Worm (Caenorhabditis elegans): ENCODE measurements around the gene nlp-58.

Gene nlp-58

DNA sequence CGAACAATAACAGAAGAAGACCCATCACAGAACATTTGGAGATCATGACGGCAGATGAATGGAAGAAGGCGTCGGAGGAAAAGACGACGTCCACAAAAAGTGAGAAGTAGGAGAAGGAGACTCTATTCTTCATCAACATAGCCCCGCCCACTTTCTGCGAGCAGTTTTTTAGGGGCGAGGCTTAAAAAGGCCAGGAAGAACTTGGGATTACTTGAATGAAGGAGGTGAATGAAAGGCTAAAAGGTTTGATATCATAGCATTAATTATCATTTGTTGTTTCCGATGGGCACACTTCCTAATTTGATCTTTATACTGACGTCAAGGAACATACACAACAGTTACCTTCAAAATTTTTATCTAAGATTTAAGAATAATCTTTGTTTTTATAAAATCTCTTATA is at the start of gene nlp-58:
Gene nlp-58, minus strand, starts transcription at position 101 of the 400 bp plus-strand sequence.
- TF ChIP-seq hmg-4 (GFP tag; optimal IDR thresholded peaks at IDR 0.05) (no peak), ceh-36 (tag; optimal IDR thresholded peaks at IDR 0.05) (no peak), B0310.2 (tag; optimal IDR thresholded peaks at IDR 0.05) (no peak), ets-7 (tag; optimal IDR thresholded peaks at IDR 0.05) (no peak), tbx-37 (GFP tag; conservative IDR thresholded peaks at IDR 0.05) (no peak), hmbx-1 (tag; optimal IDR thresholded peaks at IDR 0.05) (no peak), tra-4 (tag; optimal IDR thresholded peaks at IDR 0.05) (no peak), ceh-13 (GFP tag; optimal IDR thresholded peaks at IDR 0.05) (no peak), pes-1 (GFP tag; IDR thresholded peaks at IDR 0.05) (no peak), aly-1 (tag; optimal IDR thresholded peaks at IDR 0.05) (no peak)

DNA sequence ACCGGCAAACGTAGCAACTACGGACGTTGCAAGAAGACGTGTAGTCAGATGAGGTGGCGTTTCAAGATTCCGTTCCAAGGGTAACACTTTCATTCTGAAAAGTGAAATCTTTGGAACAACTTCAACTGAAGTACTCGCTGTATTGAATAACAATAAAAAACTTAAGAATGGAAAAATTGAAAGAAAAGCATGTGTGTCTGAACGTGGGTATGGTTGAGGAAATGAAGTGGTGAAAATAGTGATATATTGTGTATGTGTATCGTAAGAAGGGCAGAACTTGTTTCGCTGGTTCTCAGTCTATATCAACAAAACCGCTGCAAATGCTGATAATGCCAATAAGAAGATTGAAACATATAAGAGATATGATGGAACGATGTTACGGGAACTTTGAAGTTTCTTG is 47.1 kb upstream of the nlp-58 start, which contains the start of gene K08H10.6:
Gene K08H10.6, minus strand, starts transcription at position 101 of the 400 bp plus-strand sequence.
- no peak for TF ChIP-seq ama-1 (optimal IDR thresholded peaks at IDR 0.05)
- TF ChIP-seq ceh-36 (tag; optimal IDR thresholded peaks at IDR 0.05): no peak
- no peak for TF ChIP-seq hmg-4 (GFP tag; optimal IDR thresholded peaks at IDR 0.05)
- no peak for TF ChIP-seq hmbx-1 (tag; optimal IDR thresholded peaks at IDR 0.05)
- TF ChIP-seq scrt-1 (GFP tag; IDR thresholded peaks at IDR 0.05): no peak
- TF ChIP-seq F13C5.2 (tag; optimal IDR thresholded peaks at IDR 0.05): no peak
- no peak for TF ChIP-seq hnd-1 (tag; optimal IDR thresholded peaks at IDR 0.05)
- TF ChIP-seq tbx-11 (GFP tag; IDR thresholded peaks at IDR 0.05): no peak
- TF ChIP-seq flt-1 (GFP tag; IDR thresholded peaks at IDR 0.05): no peak
- TF ChIP-seq ets-7 (tag; optimal IDR thresholded peaks at IDR 0.05): no peak

DNA sequence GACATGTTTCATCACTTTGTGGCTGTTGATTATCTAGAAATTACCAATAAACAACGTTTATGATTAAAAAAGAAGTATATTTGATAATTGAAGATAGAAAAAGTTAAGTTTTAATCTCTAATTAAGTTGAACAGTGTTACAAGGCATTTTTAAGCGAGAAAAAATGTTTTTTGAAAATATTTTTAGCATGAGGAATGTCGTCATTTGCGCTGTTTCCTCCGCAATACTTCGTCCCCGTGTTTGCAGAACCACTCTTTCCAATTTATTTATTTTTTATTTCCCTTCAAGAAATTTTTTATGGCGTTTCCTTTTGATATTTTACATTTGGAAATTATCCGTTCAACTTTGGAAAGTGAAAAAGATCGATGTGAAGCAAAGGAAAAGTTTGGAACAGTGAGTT is 42.9 kb upstream of the nlp-58 start, which contains the start of the genes rde-1 and trpp-6:
Gene rde-1, minus strand, starts transcription at position 33 of the 400 bp plus-strand sequence.
Gene trpp-6, plus strand, starts transcription at position 286 of the 400 bp plus-strand sequence.
- TF ChIP-seq flt-1 (GFP tag; IDR thresholded peaks at IDR 0.05) (no peak), tbx-11 (GFP tag; IDR thresholded peaks at IDR 0.05) (no peak), hnd-1 (tag; optimal IDR thresholded peaks at IDR 0.05) (no peak), sea-1 (GFP tag; conservative IDR thresholded peaks at IDR 0.05) (no peak), tbx-37 (GFP tag; conservative IDR thresholded peaks at IDR 0.05) (no peak), F13C5.2 (tag; optimal IDR thresholded peaks at IDR 0.05) (no peak), hmbx-1 (tag; optimal IDR thresholded peaks at IDR 0.05) (no peak), ama-1 (optimal IDR thresholded peaks at IDR 0.05) (no peak), tra-4 (tag; optimal IDR thresholded peaks at IDR 0.05) (no peak), scrt-1 (GFP tag; IDR thresholded peaks at IDR 0.05) (no peak), hmg-4 (GFP tag; optimal IDR thresholded peaks at IDR 0.05) (no peak), B0310.2 (tag; optimal IDR thresholded peaks at IDR 0.05) (no peak), ceh-36 (tag; optimal IDR thresholded peaks at IDR 0.05) (no peak), aly-1 (tag; optimal IDR thresholded peaks at IDR 0.05) (no peak)

DNA sequence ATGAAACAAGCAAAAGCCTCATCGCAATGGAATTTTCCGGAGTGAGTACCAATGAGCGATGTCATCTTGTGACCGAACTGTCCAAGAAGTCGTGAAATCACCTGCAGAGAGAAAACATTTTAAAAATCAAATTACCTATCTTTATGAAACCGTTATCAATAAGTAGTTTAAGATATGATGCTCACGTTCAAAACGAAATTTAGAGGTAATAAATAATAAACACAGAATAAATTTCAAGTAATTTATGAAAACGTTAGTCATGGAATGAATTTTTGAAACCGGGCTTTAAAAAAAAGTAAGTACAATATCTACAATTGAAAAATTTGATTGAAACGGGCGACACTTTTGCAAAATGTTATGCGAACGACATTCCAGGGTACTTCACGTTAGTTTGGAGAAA is 38.9 kb upstream of the nlp-58 start, which contains the start of gene C27H6.8:
Gene C27H6.8, minus strand, starts transcription at position 101 of the 400 bp plus-strand sequence.
- TF ChIP-seq ceh-13 (GFP tag; optimal IDR thresholded peaks at IDR 0.05) (no peak), ceh-36 (tag; optimal IDR thresholded peaks at IDR 0.05) (no peak), flt-1 (GFP tag; IDR thresholded peaks at IDR 0.05) (no peak)

DNA sequence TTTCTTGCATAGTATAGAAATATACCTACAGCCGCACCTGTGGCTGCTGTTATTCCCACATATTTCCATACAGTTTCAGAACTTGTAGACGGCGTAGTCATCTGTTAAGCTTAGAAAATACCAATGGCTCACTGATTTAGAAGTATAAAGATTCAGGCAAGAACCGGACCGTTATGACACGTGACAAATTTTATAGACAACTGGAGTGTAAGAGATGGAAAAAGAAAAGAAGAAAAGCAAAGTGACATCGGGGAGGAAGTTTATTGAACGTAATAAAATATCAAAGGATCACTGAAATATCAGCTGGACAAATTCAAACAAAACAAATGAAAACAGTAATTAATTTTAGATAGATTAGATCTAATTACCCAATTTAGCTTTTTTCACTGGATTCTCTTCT is 37.4 kb upstream of the nlp-58 start, which contains the start of gene rmd-2:
Gene rmd-2, minus strand, starts transcription at position 101 of the 400 bp plus-strand sequence.
- TF ChIP-seq ceh-36 (tag; optimal IDR thresholded peaks at IDR 0.05) (no peak), hmbx-1 (tag; optimal IDR thresholded peaks at IDR 0.05) (no peak), tbx-11 (GFP tag; IDR thresholded peaks at IDR 0.05) (no peak), hmg-4 (GFP tag; optimal IDR thresholded peaks at IDR 0.05) (no peak), ama-1 (optimal IDR thresholded peaks at IDR 0.05) (no peak), sea-1 (GFP tag; conservative IDR thresholded peaks at IDR 0.05) (no peak), ets-7 (tag; optimal IDR thresholded peaks at IDR 0.05) (no peak), B0310.2 (tag; optimal IDR thresholded peaks at IDR 0.05) (no peak)

DNA sequence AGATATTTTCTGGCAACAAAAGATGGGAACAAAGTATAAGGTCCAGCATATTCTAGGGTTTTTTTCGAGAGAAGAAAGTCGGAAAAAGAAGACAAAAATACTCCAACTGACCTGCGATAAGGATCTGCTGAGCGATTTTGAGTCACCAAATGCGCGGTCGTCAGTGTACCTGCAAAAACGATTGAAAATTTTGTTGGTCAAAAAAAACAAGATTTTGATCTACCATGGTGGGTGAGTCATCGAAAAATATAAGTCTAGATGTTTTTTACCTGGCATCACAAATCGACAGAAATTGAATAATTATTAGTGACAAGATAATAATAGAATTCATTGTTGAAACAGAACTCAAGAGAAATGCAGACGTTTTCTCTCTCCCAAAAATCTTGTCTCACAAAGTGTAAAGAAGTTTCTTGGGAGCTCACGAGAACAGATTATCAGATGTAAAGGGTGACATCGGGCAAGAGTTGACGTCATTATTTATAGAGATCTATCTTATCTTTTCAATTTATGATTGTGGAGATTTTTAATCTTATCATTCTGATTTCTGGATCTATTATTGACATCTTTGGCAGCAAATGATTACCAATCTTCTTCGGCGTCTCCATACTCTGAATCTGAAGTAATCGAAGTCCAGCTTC is 36.6 kb upstream of the nlp-58 start:
- TF ChIP-seq ceh-13 (GFP tag; optimal IDR thresholded peaks at IDR 0.05) (no peak), tbx-11 (GFP tag; IDR thresholded peaks at IDR 0.05) (no peak), hmg-4 (GFP tag; optimal IDR thresholded peaks at IDR 0.05) (no peak), F13C5.2 (tag; optimal IDR thresholded peaks at IDR 0.05) (no peak), hnd-1 (tag; optimal IDR thresholded peaks at IDR 0.05) (no peak), tbx-37 (GFP tag; conservative IDR thresholded peaks at IDR 0.05) (no peak), ets-7 (tag; optimal IDR thresholded peaks at IDR 0.05) (no peak), ama-1 (optimal IDR thresholded peaks at IDR 0.05) (no peak), B0310.2 (tag; optimal IDR thresholded peaks at IDR 0.05) (no peak), tra-4 (tag; optimal IDR thresholded peaks at IDR 0.05) (no peak), flt-1 (GFP tag; IDR thresholded peaks at IDR 0.05) (no peak), ceh-36 (tag; optimal IDR thresholded peaks at IDR 0.05) (no peak), aly-1 (tag; optimal IDR thresholded peaks at IDR 0.05) (no peak), hmbx-1 (tag; optimal IDR thresholded peaks at IDR 0.05) (no peak)

DNA sequence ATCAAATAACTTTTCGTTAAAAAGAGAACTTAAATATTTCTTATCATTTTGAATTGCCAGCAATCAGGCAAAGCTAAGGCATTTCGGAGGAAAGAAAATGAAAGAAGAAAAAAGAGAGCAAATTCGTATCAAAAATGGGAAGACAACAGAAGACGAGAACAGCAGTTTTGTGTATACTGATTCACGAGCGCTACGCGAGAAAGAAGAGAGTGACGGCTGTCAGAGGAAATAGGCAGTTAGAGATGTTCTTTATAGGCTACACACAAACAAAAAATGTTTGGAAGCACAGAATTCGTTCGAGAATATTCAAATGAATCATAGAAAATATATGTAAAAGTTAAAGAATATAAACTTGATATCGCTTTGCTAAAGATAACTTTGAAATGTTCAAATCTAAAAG is 36.1 kb upstream of the nlp-58 start:
- TF ChIP-seq ceh-13 (GFP tag; optimal IDR thresholded peaks at IDR 0.05) (no peak), F13C5.2 (tag; optimal IDR thresholded peaks at IDR 0.05) (no peak), sea-1 (GFP tag; conservative IDR thresholded peaks at IDR 0.05) (no peak)

DNA sequence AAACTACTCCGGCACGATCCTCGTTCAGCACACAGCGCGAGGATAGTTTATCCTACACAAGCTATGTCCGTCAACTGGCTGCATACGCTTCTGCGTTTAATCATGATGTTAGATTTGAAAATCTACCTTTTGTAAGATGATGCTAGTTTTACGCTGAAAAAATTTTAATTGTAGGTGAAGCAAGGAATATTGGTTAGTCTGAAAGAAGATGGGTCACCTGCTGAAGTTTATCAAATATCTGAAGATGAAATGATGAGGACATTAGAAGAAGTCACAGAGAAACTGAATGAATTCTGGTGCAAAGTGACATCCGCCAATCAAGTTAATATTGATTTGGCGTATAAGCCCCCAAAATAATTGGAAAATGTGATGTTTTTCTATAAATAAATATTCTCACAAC is 34.8 kb upstream of the nlp-58 start:
- no peak for TF ChIP-seq ets-7 (tag; optimal IDR thresholded peaks at IDR 0.05)
- no peak for TF ChIP-seq pes-1 (GFP tag; IDR thresholded peaks at IDR 0.05)
- no peak for TF ChIP-seq scrt-1 (GFP tag; IDR thresholded peaks at IDR 0.05)
- TF ChIP-seq ceh-13 (GFP tag; optimal IDR thresholded peaks at IDR 0.05): no peak
- no peak for TF ChIP-seq tbx-37 (GFP tag; conservative IDR thresholded peaks at IDR 0.05)
- TF ChIP-seq tbx-11 (GFP tag; IDR thresholded peaks at IDR 0.05): no peak
- TF ChIP-seq ceh-36 (tag; optimal IDR thresholded peaks at IDR 0.05): no peak
- TF ChIP-seq aly-1 (tag; optimal IDR thresholded peaks at IDR 0.05): no peak
- TF ChIP-seq B0310.2 (tag; optimal IDR thresholded peaks at IDR 0.05): no peak
- TF ChIP-seq F13C5.2 (tag; optimal IDR thresholded peaks at IDR 0.05): no peak
- no peak for TF ChIP-seq hmbx-1 (tag; optimal IDR thresholded peaks at IDR 0.05)
- no peak for TF ChIP-seq ama-1 (optimal IDR thresholded peaks at IDR 0.05)
- no peak for TF ChIP-seq hnd-1 (tag; optimal IDR thresholded peaks at IDR 0.05)

Measured in whole organism, early embryonic.